Worm (Caenorhabditis elegans): ENCODE data around the gene T16G1.13.
A peak's percentile ranks its signal among the peaks of the same experiment; 100 is the strongest.

The T16G1.13 gene

DNA sequence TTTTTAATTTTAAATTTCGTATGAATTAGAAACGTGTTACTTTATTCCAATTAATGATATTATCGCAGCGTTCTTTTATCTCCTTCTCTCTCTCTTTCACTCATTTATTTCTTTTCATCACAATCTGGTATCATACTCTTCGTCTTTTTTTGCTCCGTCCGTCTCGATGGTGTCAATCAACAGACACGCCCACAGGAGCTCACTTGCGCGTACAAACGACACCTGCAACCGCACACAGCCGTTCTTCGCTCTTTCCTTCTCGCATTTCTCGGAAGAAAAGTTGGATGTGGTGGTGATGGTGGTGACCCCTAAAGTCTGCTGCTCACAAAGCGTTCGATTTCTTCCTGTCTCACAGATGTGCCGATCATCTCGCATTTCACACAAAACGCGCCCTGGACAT lies 41.1 kb upstream of the T16G1.13 start:
- TF ChIP-seq ceh-83 (GFP tag; optimal IDR thresholded peaks at IDR 0.05) (no peak), hlh-1 (tag; optimal IDR thresholded peaks at IDR 0.05) (peak; percentile 89)

DNA sequence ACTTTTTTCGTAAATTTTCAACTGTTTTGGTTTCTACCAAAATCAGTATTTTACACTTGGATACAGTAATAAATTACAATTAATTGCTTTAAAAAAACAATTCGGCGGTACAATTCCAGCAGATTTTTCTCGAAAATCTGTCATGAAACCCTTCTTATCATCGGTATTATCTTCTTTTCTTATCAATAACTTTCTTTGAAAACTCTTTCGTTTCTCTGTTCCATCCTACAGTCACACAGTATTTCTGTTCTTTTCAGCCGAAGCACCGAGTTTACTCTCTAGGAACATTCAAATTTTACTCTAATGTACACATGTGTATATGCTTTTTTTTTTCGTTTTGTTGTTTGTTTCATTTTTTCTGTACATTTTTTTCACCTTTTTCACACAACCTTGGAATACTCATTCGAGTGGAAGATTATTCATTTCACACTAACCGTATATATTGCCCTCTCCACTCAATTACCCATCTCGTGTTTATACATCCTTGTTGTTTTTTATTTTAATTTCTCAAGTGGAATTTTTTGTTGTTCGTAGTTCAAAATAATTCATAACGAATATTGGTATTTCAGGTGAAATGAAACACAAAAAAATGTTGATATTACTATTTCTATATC lies 40.1 kb upstream of the T16G1.13 start, which contains the start of gene nid-1:
Gene nid-1, plus strand, starts transcription at position 564 of the 614 bp plus-strand sequence.
- TF ChIP-seq lin-32 (GFP tag; optimal IDR thresholded peaks at IDR 0.05) = no peak
- TF ChIP-seq snpc-4 (tag; optimal IDR thresholded peaks at IDR 0.05) = no peak

DNA sequence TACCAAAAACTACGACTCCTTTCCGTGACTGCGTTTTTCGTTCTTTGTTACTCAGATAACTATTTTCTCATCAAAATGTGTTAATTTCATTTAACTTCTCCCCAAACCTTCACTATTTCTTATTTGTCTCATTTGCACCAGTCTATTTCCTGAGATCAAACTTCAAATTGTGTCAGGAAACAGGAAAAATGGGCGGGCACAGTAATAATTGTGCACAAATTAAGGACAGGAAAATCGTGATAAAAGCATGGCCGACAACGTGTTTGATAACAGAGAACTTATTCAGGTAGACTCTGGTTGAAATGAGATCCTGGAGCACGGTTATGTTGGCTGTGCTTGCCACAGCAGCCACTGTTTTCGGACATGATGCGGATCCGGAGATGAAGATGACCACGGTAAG lies 30.0 kb upstream of the T16G1.13 start, which contains the start of gene lipl-1:
Gene lipl-1, plus strand, starts transcription at position 282 of the 400 bp plus-strand sequence.
- TF ChIP-seq mep-1 (tag; optimal IDR thresholded peaks at IDR 0.05) (no peak), nhr-12 (tag; optimal IDR thresholded peaks at IDR 0.05) (no peak), blmp-1 (tag; optimal IDR thresholded peaks at IDR 0.05) (no peak)

- TF ChIP-seq nhr-76 (tag; optimal IDR thresholded peaks at IDR 0.05) (no peak), lin-32 (GFP tag; optimal IDR thresholded peaks at IDR 0.05) (no peak), ztf-11 (tag; optimal IDR thresholded peaks at IDR 0.05) (no peak)
These were observed 28.0 kb upstream of the T16G1.13 start for ce11 chrV:12921680-12922079.

- no peak for TF ChIP-seq ceh-43 (GFP tag; optimal IDR thresholded peaks at IDR 0.05)
- TF ChIP-seq ham-2 (GFP tag; optimal IDR thresholded peaks at IDR 0.05) = no peak
- TF ChIP-seq lsy-2 (tag; optimal IDR thresholded peaks at IDR 0.05) = no peak
- no peak for TF ChIP-seq mls-2 (tag; optimal IDR thresholded peaks at IDR 0.05)
- no peak for TF ChIP-seq sptf-1 (tag; optimal IDR thresholded peaks at IDR 0.05)
- no peak for TF ChIP-seq nhr-28 (tag; optimal IDR thresholded peaks at IDR 0.05)
- TF ChIP-seq mep-1 (tag; optimal IDR thresholded peaks at IDR 0.05) = no peak
- no peak for TF ChIP-seq ceh-83 (GFP tag; optimal IDR thresholded peaks at IDR 0.05)
- TF ChIP-seq elt-1 (tag; optimal IDR thresholded peaks at IDR 0.05; ENCODE audit: borderline replicate concordance, insufficient read depth) = no peak
- no peak for TF ChIP-seq flh-1 (GFP tag; optimal IDR thresholded peaks at IDR 0.05)
- TF ChIP-seq ceh-39 (tag; optimal IDR thresholded peaks at IDR 0.05) = no peak
- TF ChIP-seq hlh-1 (tag; optimal IDR thresholded peaks at IDR 0.05) = no peak
- TF ChIP-seq bed-3 (GFP tag; optimal IDR thresholded peaks at IDR 0.05) = no peak
- no peak for TF ChIP-seq ztf-11 (tag; optimal IDR thresholded peaks at IDR 0.05)
- no peak for TF ChIP-seq nhr-237 (tag; optimal IDR thresholded peaks at IDR 0.05)
- TF ChIP-seq snpc-4 (tag; optimal IDR thresholded peaks at IDR 0.05) = no peak
- no peak for TF ChIP-seq lin-32 (GFP tag; optimal IDR thresholded peaks at IDR 0.05)
- TF ChIP-seq elt-3 (tag; optimal IDR thresholded peaks at IDR 0.05) = no peak
- no peak for TF ChIP-seq tbx-8 (GFP tag; optimal IDR thresholded peaks at IDR 0.05)
These were observed 27.4 kb upstream of the T16G1.13 start, which contains the start of gene dhrs-4 for ce11 chrV:12922308-12922707. dhrs-4 (plus strand) TSS chrV:12922608.

DNA sequence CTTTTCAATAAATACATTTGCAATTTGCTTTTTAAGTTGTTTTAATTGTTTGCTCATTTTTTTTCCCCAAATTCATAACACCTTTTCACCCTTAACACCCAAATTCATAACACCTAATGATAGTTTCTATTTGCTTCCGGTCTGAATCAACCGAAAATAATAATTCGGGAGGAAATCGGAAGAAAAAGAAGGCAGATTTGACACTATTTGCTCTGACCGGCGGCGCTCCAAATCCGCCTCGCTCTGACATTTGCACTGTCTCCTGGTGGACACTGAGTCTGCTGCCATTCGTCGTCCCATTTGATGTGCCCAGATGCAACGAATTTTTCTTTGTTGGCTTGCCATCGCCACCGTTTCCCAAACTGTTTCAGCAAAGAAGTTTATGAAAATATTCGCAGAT lies 25.6 kb upstream of the T16G1.13 start, which contains the start of gene pqn-67:
Gene pqn-67, plus strand, starts transcription at position 301 of the 400 bp plus-strand sequence.
- no peak for TF ChIP-seq sptf-1 (tag; optimal IDR thresholded peaks at IDR 0.05)
- no peak for TF ChIP-seq hlh-1 (tag; optimal IDR thresholded peaks at IDR 0.05)
- no peak for TF ChIP-seq ztf-11 (tag; optimal IDR thresholded peaks at IDR 0.05)
- TF ChIP-seq unc-62 (GFP tag; optimal IDR thresholded peaks at IDR 0.05) = no peak
- TF ChIP-seq zip-8 (tag; optimal IDR thresholded peaks at IDR 0.05) = no peak
- no peak for TF ChIP-seq cnd-1 (tag; optimal IDR thresholded peaks at IDR 0.05)
- TF ChIP-seq ceh-83 (GFP tag; optimal IDR thresholded peaks at IDR 0.05) = no peak
- TF ChIP-seq nhr-28 (tag; optimal IDR thresholded peaks at IDR 0.05) = no peak
- TF ChIP-seq unc-39 (tag; optimal IDR thresholded peaks at IDR 0.05) = no peak
- TF ChIP-seq elt-1 (tag; optimal IDR thresholded peaks at IDR 0.05; ENCODE audit: borderline replicate concordance, insufficient read depth) = no peak
- no peak for TF ChIP-seq flh-1 (GFP tag; optimal IDR thresholded peaks at IDR 0.05)
- no peak for TF ChIP-seq mls-2 (tag; optimal IDR thresholded peaks at IDR 0.05)
- no peak for TF ChIP-seq tbx-8 (GFP tag; optimal IDR thresholded peaks at IDR 0.05)
- no peak for TF ChIP-seq lin-13 (tag; optimal IDR thresholded peaks at IDR 0.05)
